Worm (Caenorhabditis elegans) whole organism, late embryonic: Measurements from ENCODE around the gene K10C2.12.

ENCODE experiments used
- ceh-30 ChIP-seq: fragments of 150-350 bp; optimal IDR thresholded peaks from 2 replicates; lab custom pipeline; 2014; ENCODE audit warnings: missing biosample characterization, missing genetic modification characterization
- pha-2 ChIP-seq: sonication (generic microtip); optimal IDR thresholded peaks from 2 replicates; lab custom pipeline; 2017; ENCODE audit warnings: mild to moderate bottlenecking, missing genetic modification characterization, missing compliant biosample characterization
- tbx-7 ChIP-seq: sonication (generic microtip); optimal IDR thresholded peaks from 2 replicates; lab custom pipeline; 2016; ENCODE audit warnings: missing genotype, missing genetic modification characterization, missing compliant biosample characterization
- unc-3 ChIP-seq, 2 experiments: fragments of 200-800 bp in 1 of 2; sonication (Bioruptor generic) in 1 of 2; sonication (generic microtip) in 1 of 2; conservative IDR thresholded peaks in 1 of 2; optimal IDR thresholded peaks in 1 of 2; 2 replicates each; pipeline versions ENCODE4 v1.3.6 to Lab custom; 2016 to 2022; ENCODE audit warnings: missing compliant biosample characterization in 2 of 2, missing genetic modification characterization in 2 of 2, missing genetic modification reagents in 1 of 2
- unc-55 ChIP-seq: sonication (generic microtip); optimal IDR thresholded peaks from 2 replicates; lab custom pipeline; 2017; ENCODE audit warnings: missing biosample characterization, missing genetic modification reagents, missing genetic modification characterization

ce11 chrX:6410177-6410765 lies 10.3 kb downstream of the K10C2.12 start, which contains the start of gene mup-2:
- TF ChIP-seq unc-3 (GFP tag; conservative IDR thresholded peaks at IDR 0.05; lab: Robert Waterston, UW) (no peak), unc-3 (tag; optimal IDR thresholded peaks at IDR 0.05; lab: Kevin White, UChicago) (no peak), unc-55 (GFP tag; lab: Kevin White, UChicago) (no peak), ceh-30 (tag; lab: Kevin White, UChicago) (no peak), pha-2 (tag; lab: Kevin White, UChicago) (no peak), tbx-7 (tag; lab: Kevin White, UChicago) (no peak)
